Fruit fly (Drosophila melanogaster) S2 (cell line): ENCODE results near the gene CG10570.

Experiments
- CG8478 ChIP-seq: fragments of >200 bp; optimal IDR thresholded peaks from 2 replicates; lab custom pipeline; 2018
- CTCF ChIP-seq, 2 experiments: fragments of >200 bp; optimal IDR thresholded peaks; 2 replicates each; lab custom pipeline; 2018

DNA sequence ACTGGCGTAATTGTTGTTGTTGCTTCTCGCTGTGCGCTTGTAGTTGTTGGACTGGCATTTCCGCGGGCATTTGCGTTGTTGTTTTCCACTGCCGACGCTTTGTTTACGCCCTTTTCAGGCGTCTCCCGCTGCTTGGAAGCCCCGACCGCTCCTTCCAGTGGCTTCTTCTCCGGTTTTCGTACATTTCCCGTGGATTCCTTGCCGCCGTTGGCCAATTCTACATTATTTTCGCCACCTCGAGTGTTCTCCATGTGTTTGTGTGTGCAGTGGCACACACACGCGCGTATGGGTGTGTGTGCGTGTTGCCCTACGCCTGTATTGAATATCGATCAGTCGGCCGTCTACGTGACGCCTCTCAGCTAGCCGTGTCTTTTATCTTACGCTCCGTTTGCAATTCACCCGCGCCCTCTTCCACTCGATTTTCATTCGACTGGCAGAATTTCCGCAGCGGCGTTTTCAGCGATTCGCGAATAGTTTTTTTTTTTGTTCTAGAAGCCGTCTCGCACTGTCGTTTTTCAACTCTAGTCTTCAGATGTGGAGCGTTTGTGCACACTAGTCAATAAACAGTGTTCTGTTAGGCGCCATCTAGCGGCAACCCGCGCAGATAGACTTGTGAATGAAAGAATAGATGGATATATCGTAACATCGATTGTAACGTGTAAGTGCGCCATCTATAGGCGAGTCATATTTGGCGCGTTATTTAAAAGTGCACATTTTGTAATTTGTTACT lies 28.3 kb upstream of the CG10570 start, which contains the start of gene CG10600:
- TF ChIP-seq CG8478 (lab: Kevin White, UChicago): no peak
- peak; percentile 99 for TF ChIP-seq CTCF (optimal IDR thresholded peaks at IDR 0.05; lab: Kevin White, UChicago)
